Worm (Caenorhabditis elegans) whole organism, L3 larva: ENCODE measurements around the gene K12H6.8.
A peak's percentile ranks its signal among the peaks of the same experiment; 100 is the strongest.

Source experiments
- egl-27 ChIP-seq: sonication (generic microtip); optimal IDR thresholded peaks from 4 replicates; lab custom pipeline; 2017; ENCODE audit warnings: missing biosample characterization, missing genetic modification reagents, missing genetic modification characterization
- elt-3 ChIP-seq, 3 experiments: fragments of 150-350 bp in 1 of 3; sonication (generic microtip) in 2 of 3; optimal IDR thresholded peaks; 2 replicates in 2 of 3; 4 replicates in 1 of 3; lab custom pipeline; 2014 to 2017; ENCODE audit warnings: missing biosample characterization in 3 of 3, missing genetic modification characterization in 3 of 3
- lin-15B ChIP-seq: fragments of 150-350 bp; optimal IDR thresholded peaks from 2 replicates; lab custom pipeline; 2014; ENCODE audit warnings: missing biosample characterization, missing genetic modification characterization
- nfya-1 ChIP-seq: sonication (generic microtip); optimal IDR thresholded peaks from 2 replicates; lab custom pipeline; 2017; ENCODE audit warnings: missing genetic modification characterization, mild to moderate bottlenecking, missing compliant biosample characterization, antibody characterized with exemption, moderate library complexity; ENCODE audit not compliant: insufficient read depth
- nhr-77 ChIP-seq: fragments of 150-350 bp; optimal IDR thresholded peaks from 2 replicates; lab custom pipeline; 2014; ENCODE audit warnings: missing biosample characterization, missing genetic modification characterization
- pha-4 ChIP-seq: fragments of 150-350 bp; optimal IDR thresholded peaks from 2 replicates; lab custom pipeline; 2014; ENCODE audit warnings: missing biosample characterization, missing genetic modification reagents, missing genetic modification characterization
- pqm-1 ChIP-seq: fragments of 150-350 bp; optimal IDR thresholded peaks from 2 replicates; lab custom pipeline; 2017; ENCODE audit warnings: missing biosample characterization, missing genetic modification characterization, inconsistent platforms
- snpc-4 ChIP-seq: fragments of 150-350 bp; optimal IDR thresholded peaks from 2 replicates; lab custom pipeline; 2014; ENCODE audit warnings: missing biosample characterization, missing genetic modification characterization
- ztf-11 ChIP-seq: fragments of 150-350 bp; optimal IDR thresholded peaks from 2 replicates; lab custom pipeline; 2014; ENCODE audit warnings: missing biosample characterization, missing genetic modification characterization

DNA sequence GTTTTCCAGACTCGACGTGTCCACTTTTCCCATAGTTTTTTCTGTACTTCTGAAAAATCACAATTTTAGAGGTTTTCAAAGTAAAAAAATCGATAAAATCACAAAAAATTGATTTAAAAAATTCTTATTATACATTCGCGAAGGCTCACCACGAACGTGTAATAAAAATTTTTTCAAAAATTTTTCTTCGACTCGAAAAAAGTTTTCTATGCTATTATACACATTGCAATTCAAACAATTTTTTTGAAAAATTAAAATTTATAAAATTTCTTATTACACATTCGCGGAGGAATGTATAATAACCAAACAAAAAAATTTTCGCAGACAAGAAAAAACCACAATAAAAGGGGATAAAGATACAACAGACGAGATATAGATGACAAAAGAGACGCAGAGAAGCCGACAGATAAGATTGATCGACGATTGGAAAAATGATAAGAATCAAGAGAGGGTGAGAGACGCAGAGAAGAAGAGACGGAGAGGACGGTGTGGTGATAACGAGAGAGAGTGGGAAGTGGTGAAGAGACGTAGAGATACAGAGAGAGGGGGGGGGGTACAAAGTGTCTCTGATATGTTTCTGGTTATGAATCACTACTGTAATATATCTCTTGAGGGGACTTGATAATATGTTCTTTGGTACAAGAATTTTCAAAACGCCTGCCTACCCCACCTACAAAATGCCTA, 27.0 kb upstream of the K12H6.8 start, which contains the start of gene nhr-119:
- TF ChIP-seq elt-3 (tag; optimal IDR thresholded peaks at IDR 0.05; lab: Kevin White, UChicago): peak in 2 of 3 experiments; percentile 74 to 92
- peak; percentile 10 for TF ChIP-seq lin-15B (tag; lab: Kevin White, UChicago)
- peak; percentile 31 for TF ChIP-seq pha-4 (tag; lab: Kevin White, UChicago)
- TF ChIP-seq nhr-77 (tag; lab: Kevin White, UChicago): no peak
- TF ChIP-seq snpc-4 (tag; lab: Kevin White, UChicago): no peak
- peak; percentile 92 for TF ChIP-seq pqm-1 (tag; lab: Kevin White, UChicago)
- TF ChIP-seq nfya-1: peak; percentile 65
- no peak for TF ChIP-seq egl-27 (tag; lab: Kevin White, UChicago)
- no peak for TF ChIP-seq ztf-11
